Fruit fly (Drosophila melanogaster) whole organism, embryonic: ENCODE results near the gene CG45546.

Experiments used
- CG11093 ChIP-seq: fragments of 200-800 bp; sonication (Bioruptor generic); IDR thresholded peaks from 3 replicates; pipeline ENCODE4 v1.3.6; 2022; ENCODE audit warnings: missing biosample characterization, missing genetic modification characterization
- Deaf1 ChIP-seq: fragments of 200-800 bp; optimal IDR thresholded peaks from 3 replicates; lab custom pipeline; 2019; ENCODE audit warnings: missing biosample characterization, mild to moderate bottlenecking, missing genetic modification characterization, moderate library complexity
- Dfd ChIP-seq, 2 experiments: fragments of >200 bp; optimal IDR thresholded peaks; 2 replicates each; lab custom pipeline; 2017; ENCODE audit warnings: missing biosample characterization in 2 of 2, missing genetic modification characterization in 2 of 2
- E2f2 ChIP-seq: fragments of 200-800 bp; sonication (Bioruptor generic); IDR thresholded peaks from 2 replicates; pipeline ENCODE4 v1.3.6; 2022; ENCODE audit warnings: missing biosample characterization, missing genetic modification characterization
- Max ChIP-seq: fragments of 200-800 bp; sonication (Bioruptor generic); optimal IDR thresholded peaks from 2 replicates; lab custom pipeline; 2016; ENCODE audit warnings: missing biosample characterization, mild to moderate bottlenecking, missing genetic modification characterization
- bsh ChIP-seq, 2 experiments: fragments of 200-800 bp; sonication (Bioruptor generic); optimal IDR thresholded peaks; 2 replicates each; lab custom pipeline; 2017 to 2018; ENCODE audit warnings: mild to moderate bottlenecking in 2 of 2, missing biosample characterization in 2 of 2, missing genetic modification characterization in 2 of 2, moderate library complexity in 1 of 2
- ci ChIP-seq: fragments of 200-800 bp; sonication (Bioruptor generic); IDR thresholded peaks from 3 replicates; pipeline ENCODE4 v1.3.6; 2022; ENCODE audit warnings: missing biosample characterization, missing genetic modification characterization
- jing ChIP-seq: fragments of 200-800 bp; sonication (Bioruptor generic); optimal IDR thresholded peaks from 2 replicates; lab custom pipeline; 2018; ENCODE audit warnings: missing biosample characterization, mild to moderate bottlenecking, missing genetic modification characterization
- sens-2 ChIP-seq: fragments of 200-800 bp; sonication (Bioruptor generic); IDR thresholded peaks from 2 replicates; pipeline ENCODE4 v1.3.6; 2022; ENCODE audit warnings: missing biosample characterization, missing genetic modification characterization

dm6 chr3R:29328607-29329006 is 40.5 kb upstream of the CG45546 start:
- TF ChIP-seq CG11093 (GFP tag; lab: Robert Waterston, UW) (no peak), Max (GFP tag; lab: Kevin White, UChicago) (no peak), jing (no peak), sens-2 (no peak), ci (GFP tag; lab: Robert Waterston, UW) (no peak), bsh (GFP tag; optimal IDR thresholded peaks at IDR 0.05; lab: Kevin White, UChicago) (no peak), Deaf1 (tag; lab: Kevin White, UChicago) (no peak), E2f2 (no peak), Dfd (GFP tag; optimal IDR thresholded peaks at IDR 0.05; lab: Kevin White, UChicago) (no peak)
